Fruit fly (Drosophila melanogaster): Measurements from ENCODE around the gene CG8064.

- TF ChIP-seq CrebA (GFP tag; optimal IDR thresholded peaks at IDR 0.05; ENCODE audit: borderline replicate concordance) (no peak), psq (GFP tag; optimal IDR thresholded peaks at IDR 0.05) (no peak), GATAd (GFP tag; optimal IDR thresholded peaks at IDR 0.05) (no peak), Dif (GFP tag; optimal IDR thresholded peaks at IDR 0.05; ENCODE audit: partially characterized antibody) (no peak), ey (GFP tag; optimal IDR thresholded peaks at IDR 0.05) (no peak)
Observed at dm6 chr3R:18267489-18267888, 16.0 kb upstream of the CG8064 start, which contains the start of gene CG18599.

All from whole organism, wandering third instar larva.